Worm (Caenorhabditis elegans) whole organism, L1 larva: Measurements from ENCODE around the gene srd-35.

ENCODE experiments used
- C04F5.9 ChIP-seq: sonication (generic microtip); optimal IDR thresholded peaks from 2 replicates; lab custom pipeline; 2016; ENCODE audit warnings: missing genetic modification characterization, missing compliant biosample characterization
- F16B12.6 ChIP-seq: fragments of 150-350 bp; optimal IDR thresholded peaks from 2 replicates; lab custom pipeline; 2014; ENCODE audit warnings: missing biosample characterization, missing genetic modification characterization
- Y116A8C.19 ChIP-seq: sonication (generic microtip); optimal IDR thresholded peaks from 2 replicates; lab custom pipeline; 2016; ENCODE audit warnings: missing compliant biosample characterization, missing genetic modification characterization, borderline replicate concordance
- alr-1 ChIP-seq: fragments of 200-800 bp; sonication (Bioruptor generic); optimal IDR thresholded peaks from 2 replicates; lab custom pipeline; 2018; ENCODE audit warnings: borderline replicate concordance, mild to moderate bottlenecking, missing genetic modification characterization, missing compliant biosample characterization
- blmp-1 ChIP-seq: fragments of 150-350 bp; optimal IDR thresholded peaks from 2 replicates; lab custom pipeline; 2014; ENCODE audit warnings: missing biosample characterization, missing genetic modification characterization
- ceh-63 ChIP-seq: fragments of 200-800 bp; sonication (Bioruptor generic); optimal IDR thresholded peaks from 2 replicates; lab custom pipeline; 2018; ENCODE audit warnings: mild to moderate bottlenecking, missing genetic modification characterization, missing compliant biosample characterization
- ces-1 ChIP-seq: fragments of 150-350 bp; optimal IDR thresholded peaks from 2 replicates; lab custom pipeline; 2014; ENCODE audit warnings: missing biosample characterization, missing genetic modification reagents, missing genetic modification characterization
- dpl-1 ChIP-seq, 3 experiments: fragments of 150-350 bp in 2 of 3; sonication (generic microtip) in 1 of 3; optimal IDR thresholded peaks; 2 replicates each; lab custom pipeline; 2014 to 2017; ENCODE audit warnings: missing biosample characterization in 3 of 3, missing genetic modification characterization in 3 of 3, missing genetic modification reagents in 3 of 3
- dsc-1 ChIP-seq: sonication (generic microtip); optimal IDR thresholded peaks from 2 replicates; lab custom pipeline; 2016; ENCODE audit warnings: mild to moderate bottlenecking, missing genetic modification characterization, missing compliant biosample characterization
- efl-1 ChIP-seq, 4 experiments: fragments of 150-350 bp; optimal IDR thresholded peaks in 3 of 4; peaks in 1 of 4; 1 replicate in 1 of 4; 2 replicates in 3 of 4; lab custom pipeline; 2014; ENCODE audit warnings: missing biosample characterization in 2 of 4, missing genetic modification characterization in 2 of 4, missing genetic modification reagents in 2 of 4
- egl-13 ChIP-seq: sonication (generic microtip); optimal IDR thresholded peaks from 2 replicates; lab custom pipeline; 2016; ENCODE audit warnings: missing genotype, missing genetic modification reagents, missing genetic modification characterization, missing compliant biosample characterization
- egl-27 ChIP-seq, 2 experiments: fragments of 150-350 bp in 1 of 2; sonication (generic microtip); optimal IDR thresholded peaks; 3 replicates each; lab custom pipeline; 2017 to 2018; ENCODE audit warnings: missing biosample characterization in 2 of 2, missing genetic modification characterization in 2 of 2, missing genetic modification reagents in 2 of 2
- elt-2 ChIP-seq: sonication (generic microtip); optimal IDR thresholded peaks from 2 replicates; lab custom pipeline; 2016; ENCODE audit warnings: missing genetic modification characterization, mild to moderate bottlenecking, inconsistent platforms, missing compliant biosample characterization, missing genetic modification reagents
- elt-3 ChIP-seq, 6 experiments: fragments of 150-350 bp in 1 of 6; sonication (generic microtip); optimal IDR thresholded peaks; 2 replicates each; lab custom pipeline; 2017 to 2018; ENCODE audit warnings: missing biosample characterization in 6 of 6, missing genetic modification characterization in 6 of 6, inconsistent platforms in 1 of 6
- fkh-4 ChIP-seq: sonication (generic microtip); optimal IDR thresholded peaks from 2 replicates; lab custom pipeline; 2016; ENCODE audit warnings: missing compliant biosample characterization, missing genetic modification characterization, borderline replicate concordance
- fos-1 ChIP-seq: fragments of 150-350 bp; optimal IDR thresholded peaks from 2 replicates; lab custom pipeline; 2014; ENCODE audit warnings: missing biosample characterization, missing genetic modification characterization
- grh-1 ChIP-seq: fragments of 200-800 bp; sonication (Bioruptor generic); IDR thresholded peaks from 2 replicates; pipeline ENCODE4 v1.3.6; 2022; ENCODE audit warnings: missing genetic modification reagents, missing genetic modification characterization, missing compliant biosample characterization
- lin-13 ChIP-seq: fragments of 150-350 bp; optimal IDR thresholded peaks from 2 replicates; lab custom pipeline; 2014; ENCODE audit warnings: missing biosample characterization, missing genetic modification reagents, missing genetic modification characterization
- lin-14 ChIP-seq: fragments of 200-800 bp; sonication (Bioruptor generic); optimal IDR thresholded peaks from 2 replicates; lab custom pipeline; 2018; ENCODE audit warnings: mild to moderate bottlenecking, missing genetic modification characterization, moderate library complexity, missing compliant biosample characterization
- lin-35 ChIP-seq, 2 experiments: fragments of 150-350 bp; optimal IDR thresholded peaks; 2 replicates each; lab custom pipeline; 2014; ENCODE audit warnings: missing biosample characterization in 2 of 2, missing genetic modification characterization in 2 of 2, missing genetic modification reagents in 2 of 2
- mab-9 ChIP-seq: fragments of 200-800 bp; sonication (Bioruptor generic); IDR thresholded peaks from 2 replicates; pipeline ENCODE4 v1.3.6; 2022; ENCODE audit warnings: missing genetic modification reagents, missing genetic modification characterization, missing compliant biosample characterization
- mdl-1 ChIP-seq, 2 experiments: fragments of 150-350 bp; optimal IDR thresholded peaks; 2 replicates each; lab custom pipeline; 2014 to 2017; ENCODE audit warnings: missing biosample characterization in 2 of 2, missing genetic modification characterization in 2 of 2, inconsistent platforms in 1 of 2
- mep-1 ChIP-seq: fragments of 150-350 bp; optimal IDR thresholded peaks from 2 replicates; lab custom pipeline; 2014; ENCODE audit warnings: missing biosample characterization, missing genetic modification characterization
- nhr-19 ChIP-seq: fragments of 200-800 bp; sonication (Bioruptor generic); conservative IDR thresholded peaks from 2 replicates; pipeline ENCODE4 v1.3.6; 2022; ENCODE audit warnings: missing genetic modification characterization, missing compliant biosample characterization
- nhr-71 ChIP-seq: sonication (generic microtip); optimal IDR thresholded peaks from 2 replicates; lab custom pipeline; 2016; ENCODE audit warnings: mild to moderate bottlenecking, missing genetic modification characterization, moderate library complexity, missing compliant biosample characterization
- nhr-76 ChIP-seq: sonication (generic microtip); optimal IDR thresholded peaks from 2 replicates; lab custom pipeline; 2017; ENCODE audit warnings: missing biosample characterization, missing genetic modification characterization
- nhr-77 ChIP-seq: fragments of 150-350 bp; optimal IDR thresholded peaks from 2 replicates; lab custom pipeline; 2014; ENCODE audit warnings: missing biosample characterization, missing genetic modification characterization
- nhr-90 ChIP-seq: sonication (generic microtip); optimal IDR thresholded peaks from 2 replicates; lab custom pipeline; 2016; ENCODE audit warnings: mild to moderate bottlenecking, missing genetic modification characterization, missing compliant biosample characterization; ENCODE audit not compliant: poor library complexity
- rnt-1 ChIP-seq: sonication (generic microtip); optimal IDR thresholded peaks from 2 replicates; lab custom pipeline; 2016; ENCODE audit warnings: mild to moderate bottlenecking, missing genetic modification characterization, moderate library complexity, missing compliant biosample characterization
- snpc-4 ChIP-seq: fragments of 150-350 bp; optimal IDR thresholded peaks from 2 replicates; lab custom pipeline; 2014; ENCODE audit warnings: missing biosample characterization, missing genetic modification characterization
- sox-4 ChIP-seq: sonication (generic microtip); optimal IDR thresholded peaks from 2 replicates; lab custom pipeline; 2016; ENCODE audit warnings: missing genetic modification characterization, missing compliant biosample characterization
- swsn-7 ChIP-seq: sonication (generic microtip); optimal IDR thresholded peaks from 2 replicates; lab custom pipeline; 2016; ENCODE audit warnings: missing genetic modification characterization, missing compliant biosample characterization
- tlp-1 ChIP-seq: fragments of 150-350 bp; optimal IDR thresholded peaks from 2 replicates; lab custom pipeline; 2014; ENCODE audit warnings: missing biosample characterization, missing genetic modification characterization
- unc-62 ChIP-seq: fragments of 150-350 bp; optimal IDR thresholded peaks from 2 replicates; lab custom pipeline; 2014; ENCODE audit warnings: missing biosample characterization, missing genetic modification reagents, missing genetic modification characterization
- unc-86 ChIP-seq: sonication (generic microtip); optimal IDR thresholded peaks from 2 replicates; lab custom pipeline; 2016; ENCODE audit warnings: missing genetic modification characterization, missing compliant biosample characterization
- ztf-11 ChIP-seq, 2 experiments: sonication (generic microtip); optimal IDR thresholded peaks; 2 replicates each; lab custom pipeline; 2016 to 2017; ENCODE audit warnings: missing genetic modification characterization in 2 of 2, missing biosample characterization in 1 of 2, missing compliant biosample characterization in 1 of 2

srd-35 gene

ce11 chrV:12954261-12954660, 9.9 kb upstream of the srd-35 start:
- no peak for TF ChIP-seq fkh-4
- no peak for TF ChIP-seq efl-1 (optimal IDR thresholded peaks at IDR 0.05; lab: Kevin White, UChicago)
- peak in 1 of 2 experiments; percentile 69 for TF ChIP-seq efl-1 (GFP tag; optimal IDR thresholded peaks at IDR 0.05 in 1 of 2; lab: Kevin White, UChicago)
- TF ChIP-seq, all 84 proteins: peak for 1

DNA sequence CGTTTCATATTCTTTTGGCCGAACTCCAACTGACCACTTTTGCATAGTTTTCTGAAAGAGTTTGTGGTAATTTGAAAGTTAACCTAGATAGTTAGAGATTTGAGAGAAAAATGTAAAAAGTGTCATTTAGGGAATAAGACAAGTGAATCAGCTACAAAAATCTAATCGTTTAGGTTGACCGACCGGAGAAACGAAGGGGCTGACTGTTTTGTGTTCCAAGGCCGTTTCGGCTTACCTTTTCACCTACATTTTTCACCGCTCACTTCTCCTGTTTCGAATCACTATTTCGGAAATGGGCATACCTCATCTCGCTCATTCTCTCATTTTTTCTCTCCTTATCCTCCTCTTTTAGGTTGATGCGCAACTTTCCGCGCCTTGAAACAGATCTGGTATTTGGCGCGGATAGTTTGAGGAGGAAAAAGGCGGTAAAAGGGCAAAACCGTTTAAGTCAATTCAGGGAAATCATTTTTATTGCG, 3.1 kb upstream of the srd-35 start, which contains the start of gene mpst-7:
mpst-7 (minus strand) TSS at position 51 of the 476 bp plus-strand sequence.
- TF ChIP-seq lin-14 (GFP tag; lab: Kevin White, UChicago) (peak; percentile 80), blmp-1 (peak; percentile 83), efl-1 (optimal IDR thresholded peaks at IDR 0.05; lab: Kevin White, UChicago) (no peak), efl-1 (GFP tag; optimal IDR thresholded peaks at IDR 0.05 in 1 of 2; lab: Kevin White, UChicago) (peak in 1 of 2 experiments; percentile 65), mdl-1 (tag; optimal IDR thresholded peaks at IDR 0.05; lab: Kevin White, UChicago) (no peak), rnt-1 (tag; lab: Kevin White, UChicago) (no peak)

ce11 chrV:12963192-12963591, 984 bp upstream of the srd-35 start, which contains the start of gene hrg-9:
TSS of gene hrg-9 (minus strand) at chrV:12963343.
- TF ChIP-seq mab-9 (no peak), egl-13 (tag; lab: Kevin White, UChicago) (no peak), elt-2 (tag; lab: Kevin White, UChicago) (peak; percentile 47), unc-86 (tag; lab: Kevin White, UChicago) (no peak), ces-1 (GFP tag; lab: Kevin White, UChicago) (no peak), egl-27 (tag; optimal IDR thresholded peaks at IDR 0.05; lab: Kevin White, UChicago) (no peak), mep-1 (tag; lab: Kevin White, UChicago) (peak; percentile 31), efl-1 (optimal IDR thresholded peaks at IDR 0.05; lab: Kevin White, UChicago) (no peak), efl-1 (GFP tag; optimal IDR thresholded peaks at IDR 0.05 in 1 of 2; lab: Kevin White, UChicago) (peak in 1 of 2 experiments; percentile 70), Y116A8C.19 (tag; lab: Kevin White, UChicago) (no peak), blmp-1 (peak; percentile 9), nhr-71 (tag; lab: Kevin White, UChicago) (peak; percentile 24), elt-3 (tag; optimal IDR thresholded peaks at IDR 0.05; lab: Kevin White, UChicago) (no peak), lin-14 (GFP tag; lab: Kevin White, UChicago) (peak; percentile 45), ztf-11 (tag; optimal IDR thresholded peaks at IDR 0.05; lab: Kevin White, UChicago) (no peak), unc-62 (GFP tag; lab: Kevin White, UChicago) (no peak), F16B12.6 (tag; lab: Kevin White, UChicago) (no peak), snpc-4 (tag; lab: Kevin White, UChicago) (no peak)

DNA sequence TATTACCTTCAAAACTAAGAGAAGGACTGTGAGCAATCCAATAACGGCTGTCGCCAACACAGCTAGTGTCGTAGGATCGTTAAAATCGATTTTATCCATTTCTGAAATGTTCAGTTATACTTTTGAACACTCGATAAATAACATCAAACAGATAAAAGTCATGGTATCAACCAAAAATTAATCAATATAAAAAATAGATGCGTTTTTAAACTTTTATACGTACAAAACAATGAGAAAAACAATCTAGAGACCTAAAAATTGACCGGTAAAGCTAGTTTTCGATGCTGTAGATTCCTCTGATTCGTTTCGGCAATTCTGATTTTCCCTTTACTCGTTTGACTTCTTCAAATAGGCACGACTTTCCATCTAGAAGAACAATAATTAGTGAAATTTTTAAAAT, 2.9 kb downstream of the srd-35 start, which contains the start of gene R186.3:
R186.3 (minus strand) TSS at position 101 of the 400 bp plus-strand sequence.
- no peak for TF ChIP-seq blmp-1
- TF ChIP-seq nhr-76 = no peak
- no peak for TF ChIP-seq nhr-77 (tag; lab: Kevin White, UChicago)
- no peak for TF ChIP-seq Y116A8C.19 (tag; lab: Kevin White, UChicago)
- TF ChIP-seq dsc-1 (tag; lab: Kevin White, UChicago) = no peak
- TF ChIP-seq ceh-63 (GFP tag; lab: Kevin White, UChicago) = no peak
- no peak for TF ChIP-seq alr-1
- no peak for TF ChIP-seq rnt-1 (tag; lab: Kevin White, UChicago)
- TF ChIP-seq nhr-19 (GFP tag; lab: Robert Waterston, UW) = no peak
- TF ChIP-seq lin-13 (GFP tag; lab: Kevin White, UChicago) = no peak
- no peak for TF ChIP-seq fos-1 (tag; lab: Kevin White, UChicago)
- no peak for TF ChIP-seq grh-1 (GFP tag; lab: Robert Waterston, UW)
- TF ChIP-seq nhr-90 = no peak
- TF ChIP-seq ces-1 (GFP tag; lab: Kevin White, UChicago) = no peak
- no peak for TF ChIP-seq tlp-1 (tag; lab: Kevin White, UChicago)
- TF ChIP-seq dpl-1 (GFP tag; optimal IDR thresholded peaks at IDR 0.05; lab: Kevin White, UChicago) = no peak
- no peak for TF ChIP-seq C04F5.9
- no peak for TF ChIP-seq lin-35 (GFP tag; optimal IDR thresholded peaks at IDR 0.05; lab: Kevin White, UChicago)
- no peak for TF ChIP-seq swsn-7 (tag; lab: Kevin White, UChicago)
- TF ChIP-seq sox-4 (tag; lab: Kevin White, UChicago) = no peak
- TF ChIP-seq, all 84 proteins: peak for 0
